Worm (Caenorhabditis elegans) whole organism, L4 larva: ENCODE data around the gene F11C1.1.

Experiments
- F44E2.7 ChIP-seq: fragments of 200-800 bp; sonication (Bioruptor generic); IDR thresholded peaks from 2 replicates; pipeline ENCODE4 v2.1.2; 2022; ENCODE audit warnings: missing genetic modification characterization, missing compliant biosample characterization
- arid-1 ChIP-seq: fragments of 200-800 bp; sonication (Bioruptor generic); conservative IDR thresholded peaks from 2 replicates; pipeline ENCODE4 v1.3.6; 2022; ENCODE audit warnings: missing genetic modification reagents, missing genetic modification characterization, missing compliant biosample characterization
- ces-1 ChIP-seq: fragments of 150-350 bp; sonication (generic microtip); optimal IDR thresholded peaks from 4 replicates; lab custom pipeline; 2014; ENCODE audit warnings: missing biosample characterization, missing genetic modification reagents, missing genetic modification characterization
- fos-1 ChIP-seq: fragments of 150-350 bp; optimal IDR thresholded peaks from 2 replicates; lab custom pipeline; 2014; ENCODE audit warnings: missing biosample characterization, missing genetic modification characterization
- lin-39 ChIP-seq: fragments of 150-350 bp; optimal IDR thresholded peaks from 2 replicates; lab custom pipeline; 2014; ENCODE audit warnings: missing biosample characterization, missing genetic modification reagents, missing genetic modification characterization
- nhr-11 ChIP-seq: fragments of 150-350 bp; optimal IDR thresholded peaks from 2 replicates; lab custom pipeline; 2014; ENCODE audit warnings: missing biosample characterization, missing genetic modification characterization
- zfp-3 ChIP-seq: fragments of 200-800 bp; sonication (Bioruptor generic); conservative IDR thresholded peaks from 2 replicates; pipeline ENCODE4 v1.3.6; 2022; ENCODE audit warnings: missing genetic modification reagents, missing genetic modification characterization, missing compliant biosample characterization

- TF ChIP-seq F44E2.7 (GFP tag; lab: Robert Waterston, UW) (no peak), lin-39 (tag; lab: Kevin White, UChicago) (no peak), fos-1 (no peak), ces-1 (no peak), nhr-11 (tag; lab: Kevin White, UChicago) (no peak), arid-1 (GFP tag; lab: Robert Waterston, UW) (0 out of 2 replicates have a peak, but pooled peaks have one; percentile 46), zfp-3 (GFP tag; lab: Robert Waterston, UW) (no peak; the same call in 1 of the 2 replicates)
These were observed 52.9 kb downstream of the F11C1.1 start for ce11 chrX:12937521-12937920.
